Worm (Caenorhabditis elegans): Measurements from ENCODE around the gene ins-32.

DNA sequence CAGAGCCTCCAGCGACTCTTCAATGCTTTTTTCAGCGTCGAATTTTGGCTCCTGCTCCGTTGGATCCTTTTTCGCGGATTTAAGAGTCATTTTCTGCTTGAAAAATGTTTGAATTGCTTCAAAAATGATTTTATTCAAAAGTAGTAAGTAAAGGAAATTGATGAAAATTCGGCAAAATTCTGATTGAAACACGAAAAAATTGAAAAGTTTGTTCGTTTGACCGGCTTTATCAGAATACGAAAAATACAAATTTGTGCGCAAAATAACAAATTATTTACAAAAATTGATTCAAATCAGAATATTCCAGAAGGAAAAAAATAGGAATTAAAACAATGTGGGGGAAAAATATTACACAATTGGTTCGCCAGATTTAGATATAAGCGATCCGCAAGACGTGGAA, 3.8 kb upstream of the ins-32 start, which contains the start of gene F54D10.4:
- TF ChIP-seq W03F9.2 (tag; optimal IDR thresholded peaks at IDR 0.05) (no peak), him-1 (tag; optimal IDR thresholded peaks at IDR 0.05) (no peak), dao-5 (tag; optimal IDR thresholded peaks at IDR 0.05) (no peak)
